Fruit fly (Drosophila melanogaster) whole organism, wandering third instar larva: ENCODE measurements around the gene CG7272.

ENCODE experiments used
- Abd-B ChIP-seq: fragments of >200 bp; optimal IDR thresholded peaks from 2 replicates; lab custom pipeline; 2017; ENCODE audit warnings: missing biosample characterization, missing genetic modification characterization
- Jra ChIP-seq: sonication (Bioruptor generic); optimal IDR thresholded peaks from 2 replicates; lab custom pipeline; 2016; ENCODE audit warnings: missing biosample characterization, missing genetic modification characterization
- Myc ChIP-seq: fragments of >200 bp; optimal IDR thresholded peaks from 2 replicates; lab custom pipeline; 2017
- N ChIP-seq: fragments of >200 bp; optimal IDR thresholded peaks from 2 replicates; lab custom pipeline; 2018; ENCODE audit warnings: missing biosample characterization, missing external identifiers, missing genetic modification characterization
- dsf ChIP-seq: sonication (Bioruptor generic); optimal IDR thresholded peaks from 2 replicates; lab custom pipeline; 2016; ENCODE audit warnings: missing biosample characterization, missing genetic modification characterization, borderline replicate concordance
- fru ChIP-seq: fragments of 200-800 bp; sonication (Bioruptor generic); optimal IDR thresholded peaks from 3 replicates; lab custom pipeline; 2016; ENCODE audit warnings: missing biosample characterization, mild to moderate bottlenecking, missing genetic modification characterization
- jim ChIP-seq: fragments of 175-275, 200-325 bp; sonication (Bioruptor generic); optimal IDR thresholded peaks from 2 replicates; lab custom pipeline; 2016; ENCODE audit warnings: missing biosample characterization, mild to moderate bottlenecking, missing genetic modification characterization
- pan ChIP-seq: fragments of >200 bp; optimal IDR thresholded peaks from 2 replicates; lab custom pipeline; 2017
- psq ChIP-seq: fragments of 200-800 bp; sonication (Bioruptor generic); optimal IDR thresholded peaks from 3 replicates; lab custom pipeline; 2017; ENCODE audit warnings: missing biosample characterization, mild to moderate bottlenecking, missing genetic modification characterization, moderate library complexity
- rgr ChIP-seq: fragments of 200-800 bp; sonication (Bioruptor generic); optimal IDR thresholded peaks from 3 replicates; lab custom pipeline; 2016; ENCODE audit warnings: missing biosample characterization, mild to moderate bottlenecking, missing genetic modification characterization
- usp ChIP-seq: fragments of >200 bp; optimal IDR thresholded peaks from 2 replicates; lab custom pipeline; 2017; ENCODE audit warnings: missing biosample characterization, missing genetic modification characterization

- TF ChIP-seq Myc (no peak), pan (no peak), psq (GFP tag; lab: Kevin White, UChicago) (no peak), fru (GFP tag; lab: Kevin White, UChicago) (no peak), jim (no peak), Abd-B (GFP tag; lab: Kevin White, UChicago) (no peak), dsf (GFP tag; lab: Kevin White, UChicago) (no peak), usp (GFP tag; lab: Kevin White, UChicago) (no peak), rgr (GFP tag; lab: Kevin White, UChicago) (no peak), N (no peak), Jra (GFP tag; lab: Kevin White, UChicago) (no peak)
Observed at dm6 chr3L:15526712-15527111, 26.0 kb downstream of the CG7272 start, which contains the start of gene CG33985.
